Worm (Caenorhabditis elegans) whole organism, L4/young adult: ENCODE data around the gene spp-5.
"Not testable (repeated sequence)": the region's sequence is repeated elsewhere in the genome, so short reads cannot be mapped to it uniquely, and the experiment has no call there.

Experiments used
- W03F9.2 ChIP-seq: fragments of 150-350 bp; optimal IDR thresholded peaks from 2 replicates; lab custom pipeline; 2014; ENCODE audit warnings: missing biosample characterization, missing genetic modification characterization
- him-1 ChIP-seq: sonication (generic microtip); optimal IDR thresholded peaks from 2 replicates; lab custom pipeline; 2016; ENCODE audit warnings: missing genotype, missing genetic modification reagents, missing genetic modification characterization, missing compliant biosample characterization

DNA sequence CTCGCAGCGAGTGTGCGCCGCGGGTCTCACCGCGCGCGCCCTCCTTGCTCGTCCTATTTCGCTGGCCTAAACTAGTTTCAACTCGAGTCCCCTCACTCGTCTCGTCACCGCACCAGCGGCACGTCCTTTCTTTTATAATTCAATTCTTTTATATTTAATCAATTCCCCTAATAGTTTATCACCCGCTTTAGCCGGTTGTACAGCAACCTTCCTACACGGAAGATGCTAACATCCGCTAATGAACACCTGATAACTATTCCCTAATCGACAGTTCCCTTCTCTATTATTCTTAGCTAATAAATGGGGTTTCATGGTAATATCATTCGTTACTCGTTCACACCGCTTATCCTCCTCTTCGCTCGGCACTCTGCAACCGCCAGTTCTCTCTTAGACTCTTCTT is 45.1 kb upstream of the spp-5 start, which contains the start of gene C56G3.2:
- TF ChIP-seq W03F9.2 (tag; lab: Kevin White, UChicago); him-1: not testable (repeated sequence)
